Fruit fly (Drosophila melanogaster) whole organism: ENCODE results near the gene CG31676.

Experiments
- EcR ChIP-seq, 2 experiments: fragments of >200 bp; optimal IDR thresholded peaks; 2 replicates each; lab custom pipeline; 2017; ENCODE audit warnings: missing biosample characterization in 2 of 2, missing genetic modification characterization in 2 of 2, missing genetic modification reagents in 2 of 2
- psq ChIP-seq: fragments of >200 bp; optimal IDR thresholded peaks from 2 replicates; lab custom pipeline; 2017
- usp ChIP-seq: fragments of >200 bp; optimal IDR thresholded peaks from 2 replicates; lab custom pipeline; 2017; ENCODE audit warnings: missing biosample characterization, missing genetic modification characterization, mixed read lengths

DNA sequence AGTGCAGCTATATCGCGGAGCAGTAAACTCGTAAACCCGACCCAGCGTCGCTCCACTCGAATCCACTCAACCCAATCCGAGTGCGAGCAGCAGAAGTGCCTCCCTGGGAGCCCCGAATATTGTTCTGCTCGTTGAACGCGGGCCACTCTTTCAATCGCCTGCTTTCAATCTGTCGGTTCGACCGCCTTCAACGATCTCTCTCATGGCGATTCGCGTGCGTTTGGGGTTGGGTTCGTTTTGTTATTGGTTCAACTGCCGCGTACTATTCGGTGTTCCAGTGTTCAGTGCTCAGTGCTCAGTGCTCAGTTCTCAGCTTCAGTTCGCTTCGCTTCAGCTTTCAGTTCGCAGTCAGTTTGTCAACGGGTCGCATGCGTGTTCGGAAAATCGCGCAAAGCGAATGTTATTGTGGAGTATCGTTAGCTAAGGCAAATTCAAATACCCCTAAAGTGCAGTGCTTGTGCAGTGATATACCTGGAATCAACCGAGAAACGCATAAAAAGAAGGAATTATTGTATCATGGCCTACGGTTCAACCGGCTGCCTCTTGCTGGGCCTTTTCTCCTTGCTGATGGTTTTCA, at the start of gene CG31676:
- TF ChIP-seq psq (lab: Kevin White, UChicago) (no peak), EcR (GFP tag; optimal IDR thresholded peaks at IDR 0.05; lab: Kevin White, UChicago) (no peak), usp (GFP tag; lab: Kevin White, UChicago) (no peak)
